Fruit fly (Drosophila melanogaster): ENCODE data around the gene Swip-1.

dm6 chr2L:19021278-19022220, 34.5 kb upstream of the Swip-1 start:
- TF ChIP-seq psq (optimal IDR thresholded peaks at IDR 0.05): no peak
- TF ChIP-seq pan (optimal IDR thresholded peaks at IDR 0.05): no peak

All from whole organism.